Fruit fly (Drosophila melanogaster) whole organism, pupa: Measurements from ENCODE around the gene CG5861.

ENCODE experiments used
- CG10348 ChIP-seq: fragments of 200-800 bp; sonication (Bioruptor generic); IDR thresholded peaks from 2 replicates; pipeline ENCODE4 v1.3.6; 2022; ENCODE audit warnings: missing biosample characterization, missing genetic modification characterization
- CG12605 ChIP-seq: fragments of 200-800 bp; sonication (Bioruptor generic); IDR thresholded peaks from 2 replicates; pipeline ENCODE4 v1.3.6; 2022; ENCODE audit warnings: missing biosample characterization, missing genetic modification characterization
- CG13204 ChIP-seq: fragments of 200-800 bp; sonication (Bioruptor generic); optimal IDR thresholded peaks from 2 replicates; lab custom pipeline; 2018; ENCODE audit warnings: missing biosample characterization, mild to moderate bottlenecking, missing genetic modification characterization, moderate library complexity
- CG14655 ChIP-seq: fragments of 200-800 bp; sonication (Bioruptor generic); optimal IDR thresholded peaks from 3 replicates; lab custom pipeline; 2017; ENCODE audit warnings: mild to moderate bottlenecking, missing biosample characterization, missing genetic modification reagents, missing genetic modification characterization
- CG15710 ChIP-seq: fragments of 200-800 bp; sonication (Bioruptor generic); optimal IDR thresholded peaks from 2 replicates; lab custom pipeline; 2018; ENCODE audit warnings: missing biosample characterization, mild to moderate bottlenecking, missing genetic modification characterization, moderate library complexity
- CG17806 ChIP-seq: fragments of 200-800 bp; sonication (Bioruptor generic); optimal IDR thresholded peaks from 2 replicates; lab custom pipeline; 2018; ENCODE audit warnings: missing biosample characterization, mild to moderate bottlenecking, missing genetic modification characterization, moderate library complexity
- CG32121 ChIP-seq: fragments of 200-800 bp; sonication (Bioruptor generic); IDR thresholded peaks from 2 replicates; pipeline ENCODE4 v1.3.6; 2022; ENCODE audit warnings: missing biosample characterization, missing genetic modification characterization
- CG34367 ChIP-seq: fragments of 200-800 bp; sonication (Bioruptor generic); optimal IDR thresholded peaks from 2 replicates; lab custom pipeline; 2018; ENCODE audit warnings: missing biosample characterization, mild to moderate bottlenecking, missing genetic modification characterization
- CG4496 ChIP-seq: fragments of 200-800 bp; sonication (Bioruptor generic); IDR thresholded peaks from 3 replicates; pipeline ENCODE4 v1.3.6; 2022; ENCODE audit warnings: missing biosample characterization, missing genetic modification characterization
- CG8159 ChIP-seq: fragments of 200-800 bp; sonication (Bioruptor generic); optimal IDR thresholded peaks from 3 replicates; lab custom pipeline; 2018; ENCODE audit warnings: missing biosample characterization, mild to moderate bottlenecking, missing genetic modification characterization, moderate library complexity
- CG8301 ChIP-seq: fragments of 200-800 bp; sonication (Bioruptor generic); optimal IDR thresholded peaks from 2 replicates; lab custom pipeline; 2018; ENCODE audit warnings: missing biosample characterization, mild to moderate bottlenecking, missing genetic modification characterization
- CG9948 ChIP-seq: fragments of 200-800 bp; sonication (Bioruptor generic); optimal IDR thresholded peaks from 2 replicates; lab custom pipeline; 2018; ENCODE audit warnings: missing biosample characterization, mild to moderate bottlenecking, missing genetic modification characterization, moderate library complexity
- D1 ChIP-seq: fragments of 200-800 bp; sonication (Bioruptor generic); optimal IDR thresholded peaks from 2 replicates; lab custom pipeline; 2018; ENCODE audit warnings: missing biosample characterization, mild to moderate bottlenecking, missing genetic modification characterization, moderate library complexity
- EcR ChIP-seq: fragments of 200-800 bp; sonication (Bioruptor generic); optimal IDR thresholded peaks from 3 replicates; lab custom pipeline; 2019; ENCODE audit warnings: missing biosample characterization, missing genetic modification characterization, mild to moderate bottlenecking, moderate library complexity, missing genetic modification reagents
- Ets98B ChIP-seq: fragments of 200-800 bp; sonication (Bioruptor generic); IDR thresholded peaks from 2 replicates; pipeline ENCODE4 v1.3.6; 2022; ENCODE audit warnings: missing biosample characterization, missing genetic modification characterization
- Pif1A ChIP-seq: fragments of 200-800 bp; sonication (Bioruptor generic); optimal IDR thresholded peaks from 3 replicates; lab custom pipeline; 2016; ENCODE audit warnings: missing biosample characterization, missing genetic modification characterization
- Pif1B ChIP-seq: fragments of 200-800 bp; sonication (Bioruptor generic); optimal IDR thresholded peaks from 3 replicates; lab custom pipeline; 2016; ENCODE audit warnings: missing biosample characterization, missing genetic modification characterization
- Snoo ChIP-seq: fragments of 200-800 bp; sonication (Bioruptor generic); optimal IDR thresholded peaks from 3 replicates; lab custom pipeline; 2017; ENCODE audit warnings: missing biosample characterization, mild to moderate bottlenecking, missing genetic modification characterization, inconsistent platforms
- fd96Ca ChIP-seq: fragments of 200-800 bp; sonication (Bioruptor generic); IDR thresholded peaks from 3 replicates; pipeline ENCODE4 v1.3.6; 2022; ENCODE audit warnings: missing biosample characterization, missing genetic modification characterization
- gl ChIP-seq: fragments of 200-800 bp; sonication (Bioruptor generic); optimal IDR thresholded peaks from 2 replicates; lab custom pipeline; 2018; ENCODE audit warnings: missing biosample characterization, mild to moderate bottlenecking, missing genetic modification characterization
- rn ChIP-seq: fragments of 200-800 bp; sonication (Bioruptor generic); IDR thresholded peaks from 2 replicates; pipeline ENCODE4 v1.3.6; 2022; ENCODE audit warnings: missing biosample characterization, missing genetic modification characterization

CG5861 gene

DNA sequence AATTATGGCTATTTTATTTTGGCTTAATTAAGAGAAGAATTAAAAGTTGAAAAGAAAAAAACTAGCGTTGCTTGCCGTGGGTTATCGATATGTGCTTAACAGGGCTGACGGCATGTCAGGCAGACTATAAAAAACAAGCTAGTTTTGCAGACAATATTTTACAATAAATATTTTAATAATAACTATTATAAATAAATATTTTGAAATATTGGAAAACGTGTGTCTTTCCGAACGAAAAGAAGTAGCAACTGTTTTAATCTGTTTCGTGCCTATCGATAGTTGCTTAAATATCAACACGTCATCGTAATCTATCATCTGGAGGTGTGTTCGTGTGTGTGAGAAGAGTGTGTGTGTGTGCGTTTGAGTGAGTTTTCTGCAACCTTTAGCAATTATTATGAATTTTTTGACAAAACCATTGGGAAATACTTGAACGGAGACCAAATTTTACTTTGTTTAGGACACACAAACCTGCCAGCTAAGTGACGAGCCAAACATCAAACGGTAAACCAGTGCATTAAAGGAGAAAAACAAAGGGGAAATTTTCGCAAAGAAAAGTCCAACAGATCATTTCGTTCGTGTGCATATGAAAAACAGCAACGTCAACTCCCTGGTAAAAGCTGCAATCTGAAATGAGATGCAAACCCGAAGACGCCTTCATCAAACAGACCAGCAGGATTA is at the start of gene CG5861, which contains the start of gene Syx5:
Gene CG5861 (minus strand): TSS at position 273 of the 678 bp plus-strand sequence.
Gene Syx5 (plus strand): TSS at position 321 of the 678 bp plus-strand sequence.
- TF ChIP-seq fd96Ca (GFP tag; lab: Robert Waterston, UW) (no peak; the same call in 2 of the 3 replicates), Pif1A (GFP tag; lab: Kevin White, UChicago) (no peak), Snoo (tag; lab: Kevin White, UChicago) (peak; percentile 29), Pif1B (no peak), CG8159 (tag; lab: Kevin White, UChicago) (no peak), CG14655 (GFP tag; lab: Kevin White, UChicago) (no peak), CG17806 (tag; lab: Kevin White, UChicago) (peak; percentile 37), EcR (GFP tag; lab: Kevin White, UChicago) (peak; percentile 0), CG9948 (tag; lab: Kevin White, UChicago) (peak; percentile 12), CG4496 (GFP tag; lab: Robert Waterston, UW) (no peak), Ets98B (GFP tag; lab: Robert Waterston, UW) (peak; percentile 60), CG12605 (GFP tag; lab: Robert Waterston, UW) (no peak), CG32121 (GFP tag; lab: Robert Waterston, UW) (peak; percentile 57; the same call in 1 of the 2 replicates), CG15710 (tag; lab: Kevin White, UChicago) (peak; percentile 42), rn (GFP tag; lab: Robert Waterston, UW) (peak; percentile 42; the same call in 1 of the 2 replicates), D1 (no peak)

- no peak for TF ChIP-seq gl (tag; lab: Kevin White, UChicago)
- TF ChIP-seq rn (GFP tag; lab: Robert Waterston, UW): no peak
- TF ChIP-seq Pif1B: no peak
- TF ChIP-seq fd96Ca (GFP tag; lab: Robert Waterston, UW): no peak
- no peak for TF ChIP-seq CG13204 (GFP tag; lab: Kevin White, UChicago)
- TF ChIP-seq CG10348 (GFP tag; lab: Robert Waterston, UW): no peak
- TF ChIP-seq Pif1A (GFP tag; lab: Kevin White, UChicago): no peak
Observed at dm6 chr2L:16356249-16357025, 49.3 kb upstream of the CG5861 start, which contains the start of gene CaBP1. Gene CaBP1, minus strand, starts transcription at chr2L:16356735.

DNA sequence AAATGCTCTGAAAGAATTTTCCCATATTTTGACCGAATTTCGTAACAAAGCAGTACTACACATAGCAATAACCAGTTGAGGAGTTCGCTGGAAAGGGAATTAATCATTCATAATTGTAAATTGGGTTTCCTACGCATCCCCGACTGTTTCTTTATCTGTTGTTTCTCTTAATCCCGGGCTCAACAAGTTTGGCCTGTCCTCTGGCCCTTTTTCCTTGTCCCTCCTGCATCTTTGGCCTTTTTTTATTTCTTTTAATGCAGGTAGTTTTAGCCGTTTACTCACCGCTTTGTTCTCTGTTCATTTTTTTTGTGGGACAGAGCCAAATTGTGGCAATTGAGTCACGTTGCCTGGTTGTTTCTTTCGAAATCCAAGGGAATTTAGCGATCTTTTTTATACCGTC is 46.7 kb upstream of the CG5861 start:
- TF ChIP-seq EcR (GFP tag; lab: Kevin White, UChicago) (peak; percentile 13), Snoo (tag; lab: Kevin White, UChicago) (no peak)

DNA sequence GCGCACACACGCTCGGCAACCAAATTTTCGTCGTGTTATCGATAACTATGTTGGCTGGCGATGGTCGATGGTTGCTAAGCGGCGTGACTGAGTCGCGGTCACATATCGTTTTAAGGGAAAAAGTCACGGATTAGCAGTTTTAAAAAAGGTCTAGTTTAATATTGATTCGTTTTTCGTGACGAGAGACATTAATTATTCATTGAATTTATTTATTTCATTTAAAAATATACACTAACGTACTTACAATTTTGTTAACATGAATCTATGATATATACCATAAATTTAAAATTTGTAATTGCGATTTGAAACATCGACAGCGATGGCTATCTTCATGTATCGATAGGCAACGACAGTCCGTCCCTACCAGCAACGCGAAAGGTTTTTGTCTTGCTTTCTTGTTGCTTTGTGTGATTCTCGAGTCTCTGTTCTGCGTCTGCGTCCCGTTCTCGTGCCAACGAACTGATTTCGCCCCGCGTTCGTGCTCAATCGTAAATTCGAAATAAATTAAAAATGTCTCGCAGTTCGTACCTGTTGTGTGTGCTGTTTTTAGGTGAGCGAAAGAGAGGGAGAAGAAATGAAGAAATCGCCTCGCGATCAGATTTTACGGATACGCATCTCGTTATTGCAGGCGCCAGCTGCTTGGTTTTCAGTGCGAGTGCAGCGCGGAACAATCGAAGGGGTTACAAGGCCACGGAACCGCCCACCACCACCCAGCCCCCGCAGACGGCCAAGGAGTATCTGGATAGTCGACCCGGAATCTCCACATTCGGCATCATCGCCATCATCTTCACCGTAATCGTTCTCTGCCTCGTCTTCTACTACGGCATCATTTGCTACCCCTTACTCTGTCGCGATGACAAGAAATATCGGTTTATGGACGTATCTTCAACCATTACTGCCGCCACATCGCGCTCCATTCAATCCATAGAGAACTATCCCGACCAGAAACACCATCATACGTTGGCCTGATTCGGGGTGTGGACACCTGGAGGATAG is 45.8 kb upstream of the CG5861 start, which contains the start of the genes Hyls1, chif and CG4455:
Gene Hyls1 (minus strand): TSS at position 44 of the 996 bp plus-strand sequence.
Gene chif (minus strand): TSS at position 44 of the 996 bp plus-strand sequence.
Gene CG4455 (plus strand): TSS at position 350 of the 996 bp plus-strand sequence.
- TF ChIP-seq CG34367 (tag; lab: Kevin White, UChicago): no peak
- TF ChIP-seq CG4496 (GFP tag; lab: Robert Waterston, UW): no peak; the same call in 2 of the 3 replicates
- TF ChIP-seq CG9948 (tag; lab: Kevin White, UChicago): no peak
- no peak for TF ChIP-seq Pif1B
- no peak for TF ChIP-seq fd96Ca (GFP tag; lab: Robert Waterston, UW)
- peak; percentile 9 for TF ChIP-seq Pif1A (GFP tag; lab: Kevin White, UChicago)
- no peak for TF ChIP-seq CG10348 (GFP tag; lab: Robert Waterston, UW)
- TF ChIP-seq CG8301 (tag; lab: Kevin White, UChicago): no peak
- TF ChIP-seq CG14655 (GFP tag; lab: Kevin White, UChicago): no peak
- TF ChIP-seq CG8159 (tag; lab: Kevin White, UChicago): peak; percentile 19
- no peak for TF ChIP-seq Ets98B (GFP tag; lab: Robert Waterston, UW)
- 0 out of 2 replicates have a peak, but pooled peaks have one; percentile 8 for TF ChIP-seq CG12605 (GFP tag; lab: Robert Waterston, UW)
- TF ChIP-seq gl (tag; lab: Kevin White, UChicago): no peak
- no peak for TF ChIP-seq D1
- no peak for TF ChIP-seq rn (GFP tag; lab: Robert Waterston, UW)
- peak; percentile 71 for TF ChIP-seq EcR (GFP tag; lab: Kevin White, UChicago)
- no peak for TF ChIP-seq CG32121 (GFP tag; lab: Robert Waterston, UW)
- peak; percentile 22 for TF ChIP-seq Snoo (tag; lab: Kevin White, UChicago)
- no peak for TF ChIP-seq CG17806 (tag; lab: Kevin White, UChicago)
- no peak for TF ChIP-seq CG13204 (GFP tag; lab: Kevin White, UChicago)
- peak; percentile 25 for TF ChIP-seq CG15710 (tag; lab: Kevin White, UChicago)
